Worm (Caenorhabditis elegans): ENCODE results near the gene K02E10.4.

DNA sequence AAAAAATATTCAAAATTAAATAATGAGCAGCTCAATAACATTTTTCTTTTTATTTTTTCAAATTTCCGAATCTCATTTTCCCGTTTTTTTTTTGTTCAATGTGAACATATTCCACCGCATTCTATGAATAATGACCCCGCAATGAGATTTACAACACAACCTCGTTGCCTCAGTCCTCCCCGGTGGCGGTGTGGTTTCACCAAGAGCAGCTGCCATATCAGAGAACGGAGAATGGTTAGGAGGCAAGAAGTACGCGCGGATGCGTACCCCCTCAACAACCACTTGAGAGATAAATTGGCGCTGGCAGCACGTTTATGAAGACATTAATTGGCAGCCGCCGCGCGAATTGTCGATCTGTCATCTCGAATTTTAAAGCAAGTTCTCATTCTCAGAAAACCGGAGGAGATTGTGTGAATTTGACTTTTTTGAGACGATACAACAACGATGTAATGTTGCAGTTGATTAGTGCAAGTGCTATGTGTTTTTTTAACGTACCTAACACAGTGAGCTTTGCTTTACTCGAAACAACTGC is 30.7 kb downstream of the K02E10.4 start:
- TF ChIP-seq sea-2 (GFP tag; IDR thresholded peaks at IDR 0.05) (no peak), pbrm-1 (GFP tag; IDR thresholded peaks at IDR 0.05) (no peak), snpc-4 (GFP tag; optimal IDR thresholded peaks at IDR 0.05) (no peak), snpc-4 (tag; optimal IDR thresholded peaks at IDR 0.05) (no peak), efl-1 (GFP tag; optimal IDR thresholded peaks at IDR 0.05) (no peak), snpc-1.1 (tag; optimal IDR thresholded peaks at IDR 0.05; ENCODE audit: insufficient read depth) (no peak), ekl-4 (GFP tag; IDR thresholded peaks at IDR 0.05) (no peak), F49E8.2 (tag; optimal IDR thresholded peaks at IDR 0.05; ENCODE audit: insufficient read depth) (no peak), unc-62 (GFP tag; optimal IDR thresholded peaks at IDR 0.05) (no peak), B0261.1 (tag; optimal IDR thresholded peaks at IDR 0.05) (no peak), akir-1 (GFP tag; optimal IDR thresholded peaks at IDR 0.05) (no peak), Y53F4B.3 (GFP tag; IDR thresholded peaks at IDR 0.05) (no peak), dpl-1 (GFP tag; optimal IDR thresholded peaks at IDR 0.05) (no peak), attf-3 (GFP tag; conservative IDR thresholded peaks at IDR 0.05) (no peak), Y67H2A.10 (GFP tag; conservative IDR thresholded peaks at IDR 0.05) (no peak)

Data from whole organism, young adult.